Fruit fly (Drosophila melanogaster): ENCODE measurements around the gene Ciz1.

dm6 chr3L:9853895-9854470 is 10.5 kb upstream of the Ciz1 start:
- TF ChIP-seq psq (GFP tag; optimal IDR thresholded peaks at IDR 0.05) (peak; percentile 66), CG9705 (GFP tag; optimal IDR thresholded peaks at IDR 0.05) (no peak), pan (optimal IDR thresholded peaks at IDR 0.05) (no peak), h (GFP tag; optimal IDR thresholded peaks at IDR 0.05) (peak; percentile 62), Myc (optimal IDR thresholded peaks at IDR 0.05) (no peak), sage (GFP tag; optimal IDR thresholded peaks at IDR 0.05) (no peak), Hr78 (GFP tag; optimal IDR thresholded peaks at IDR 0.05) (no peak), brk (GFP tag; optimal IDR thresholded peaks at IDR 0.05) (peak; percentile 2), usp (GFP tag; optimal IDR thresholded peaks at IDR 0.05) (no peak), tai (GFP tag; optimal IDR thresholded peaks at IDR 0.05) (no peak)

Measured in whole organism, wandering third instar larva.